Fruit fly (Drosophila melanogaster) S2 (cell line): ENCODE results near the gene Pkg21D.

ENCODE experiments used
- CG8478 ChIP-seq: fragments of >200 bp; optimal IDR thresholded peaks from 2 replicates; lab custom pipeline; 2018
- CTCF ChIP-seq, 2 experiments: fragments of >200 bp; optimal IDR thresholded peaks; 2 replicates each; lab custom pipeline; 2018

Pkg21D gene

DNA sequence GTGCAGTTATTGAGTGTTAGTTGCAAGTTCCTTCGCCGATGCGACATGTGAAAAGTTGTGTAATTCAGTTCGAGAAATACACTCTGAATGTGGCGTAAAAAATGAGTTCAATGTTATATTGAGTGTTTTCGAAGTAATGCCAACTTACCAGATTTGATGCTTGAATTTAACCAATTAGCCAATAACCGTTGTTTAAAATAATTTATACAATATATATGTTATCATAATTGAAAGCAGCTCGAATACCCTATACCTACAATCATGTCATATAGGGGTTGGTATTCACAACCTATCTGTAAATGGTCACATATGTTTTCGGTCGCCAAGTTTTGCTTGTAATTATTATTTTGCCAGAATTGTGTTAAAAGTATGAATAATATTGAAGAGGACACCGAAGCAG lies 19.7 kb upstream of the Pkg21D start, which contains the start of gene Nnf1b:
Nnf1b (plus strand) TSS at position 301 of the 400 bp plus-strand sequence.
- TF ChIP-seq CTCF (optimal IDR thresholded peaks at IDR 0.05; lab: Kevin White, UChicago) = no peak
- TF ChIP-seq CG8478 (lab: Kevin White, UChicago) = no peak

DNA sequence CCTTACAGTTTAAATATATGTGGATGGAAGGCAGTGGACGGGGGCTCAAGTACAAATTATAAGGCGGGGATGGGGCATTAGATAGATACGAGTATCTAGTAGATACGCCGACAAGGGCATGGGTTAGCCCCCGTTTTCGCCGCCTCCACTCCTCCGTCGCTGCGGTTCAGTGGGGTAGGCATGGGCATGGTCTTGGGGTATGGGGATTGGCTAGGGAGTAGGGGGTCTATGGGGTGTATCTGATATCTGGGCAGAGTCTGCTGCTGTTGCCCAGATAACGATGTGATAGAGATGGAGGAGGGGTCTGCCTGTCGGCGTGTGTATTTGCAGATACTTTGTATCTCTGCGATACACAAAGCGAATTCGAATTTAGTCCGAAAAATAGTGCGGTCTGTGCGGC lies 632 bp downstream of the Pkg21D start:
- TF ChIP-seq CTCF (optimal IDR thresholded peaks at IDR 0.05; lab: Kevin White, UChicago) (no peak), CG8478 (lab: Kevin White, UChicago) (no peak)

DNA sequence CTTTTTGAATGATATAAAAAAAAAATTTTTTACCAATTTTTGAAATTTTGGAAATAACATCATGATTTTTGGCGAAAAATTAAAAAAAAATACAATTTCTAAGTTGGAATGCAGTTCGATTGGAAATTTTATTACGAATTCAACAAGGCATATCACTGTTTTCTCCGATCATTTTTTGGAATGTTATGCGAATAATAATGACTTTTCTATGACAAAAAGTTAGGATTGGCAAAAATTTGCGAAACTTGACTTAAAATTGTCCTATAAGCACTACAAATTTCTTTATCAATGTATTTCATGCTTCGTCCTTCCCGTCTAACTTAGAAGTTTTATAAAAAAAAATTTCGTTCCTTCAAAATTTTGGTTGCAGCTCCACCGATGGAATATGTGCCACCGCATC lies 6.6 kb downstream of the Pkg21D start, which contains the start of gene CG3544:
CG3544 (plus strand) TSS at position 301 of the 400 bp plus-strand sequence.
- no peak for TF ChIP-seq CG8478 (lab: Kevin White, UChicago)
- no peak for TF ChIP-seq CTCF (optimal IDR thresholded peaks at IDR 0.05; lab: Kevin White, UChicago)

DNA sequence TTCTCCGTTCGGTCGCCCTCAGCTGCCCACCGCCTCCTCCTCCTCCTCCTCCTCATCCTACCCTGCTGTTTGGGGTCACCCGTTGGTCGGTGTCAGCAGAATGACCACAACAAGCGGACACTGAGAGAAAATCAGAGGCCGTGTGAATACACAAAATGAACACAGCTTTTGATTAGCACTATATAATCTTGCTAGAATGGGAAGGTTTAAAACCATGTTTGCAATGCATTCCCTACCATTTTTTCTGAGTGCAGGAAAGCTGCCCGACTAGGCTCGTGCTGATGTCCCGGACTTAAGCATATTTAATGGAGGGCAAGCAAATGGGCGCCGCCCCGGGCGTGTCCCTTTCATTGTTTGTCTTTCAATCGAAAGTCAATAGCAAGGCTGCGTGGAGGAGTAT lies 9.7 kb downstream of the Pkg21D start:
- no peak for TF ChIP-seq CTCF (optimal IDR thresholded peaks at IDR 0.05; lab: Kevin White, UChicago)
- TF ChIP-seq CG8478 (lab: Kevin White, UChicago) = no peak

DNA sequence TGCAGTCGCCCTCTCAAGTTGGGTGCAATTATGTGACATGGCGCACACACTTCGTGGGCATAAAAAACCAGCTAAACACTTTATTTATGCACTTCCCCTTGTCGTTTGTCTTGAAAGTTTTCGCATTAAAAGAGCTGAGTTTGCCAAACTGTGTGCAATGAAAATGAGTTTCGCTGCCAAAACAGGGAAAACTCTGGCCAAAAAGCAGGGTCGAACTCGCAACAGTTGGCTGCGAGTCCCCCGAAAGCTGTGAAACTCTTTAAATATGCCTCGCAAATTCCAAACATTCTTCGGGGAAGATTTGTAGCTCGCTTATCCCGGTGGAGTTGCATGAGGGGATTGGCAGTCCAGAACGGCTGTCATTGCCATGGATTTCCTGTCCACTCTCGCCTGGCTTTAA lies 10.4 kb downstream of the Pkg21D start, which contains the start of gene Gr21a:
Gr21a (plus strand) TSS at position 301 of the 400 bp plus-strand sequence.
- TF ChIP-seq CG8478 (lab: Kevin White, UChicago) = no peak
- TF ChIP-seq CTCF (optimal IDR thresholded peaks at IDR 0.05; lab: Kevin White, UChicago) = no peak

DNA sequence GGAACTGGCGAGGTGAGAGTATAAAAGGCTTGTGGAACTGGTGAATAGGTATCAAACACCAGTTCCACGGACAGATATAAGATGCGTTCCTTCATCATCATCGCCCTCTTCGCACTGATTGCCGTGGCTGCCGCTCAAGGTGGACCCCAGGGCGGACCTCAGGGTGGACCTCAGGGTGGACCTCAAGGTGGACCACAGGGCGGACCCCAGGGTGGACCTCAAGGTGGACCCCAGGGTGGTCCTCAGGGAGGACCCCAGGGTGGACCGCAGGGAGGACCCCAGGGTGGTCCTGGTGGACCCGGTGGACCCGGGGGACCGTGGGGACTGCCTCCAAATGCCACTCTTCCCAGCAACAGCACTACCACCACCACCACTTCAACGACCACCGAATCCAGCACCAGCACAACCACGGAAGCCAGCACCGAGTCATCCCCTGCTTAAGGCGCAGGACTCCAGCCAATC lies 11.4 kb downstream of the Pkg21D start, which contains the start of gene CG13947:
CG13947 (plus strand) TSS at position 51 of the 462 bp plus-strand sequence.
- TF ChIP-seq CG8478 (lab: Kevin White, UChicago) = no peak
- no peak for TF ChIP-seq CTCF (optimal IDR thresholded peaks at IDR 0.05; lab: Kevin White, UChicago)

DNA sequence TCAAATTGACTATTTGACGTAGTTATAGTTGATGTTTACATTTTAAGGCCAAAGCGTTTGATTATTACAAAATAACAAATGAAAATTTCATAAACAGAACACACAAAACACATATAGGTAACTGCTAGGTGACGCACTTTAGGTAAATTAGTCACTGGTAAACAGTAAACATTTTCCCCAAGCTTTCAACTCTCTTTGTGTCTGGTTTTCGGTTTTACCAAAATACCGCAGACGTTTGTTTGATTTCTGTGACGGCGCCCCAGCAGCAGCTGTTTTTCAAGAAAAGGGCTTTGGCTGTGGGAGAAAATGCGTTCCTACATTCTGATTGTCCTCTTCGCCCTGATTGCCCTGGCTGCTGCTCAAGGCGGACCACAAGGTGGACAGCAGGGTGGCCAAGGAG lies 14.4 kb downstream of the Pkg21D start, which contains the start of gene CG13946:
CG13946 (plus strand) TSS at position 301 of the 400 bp plus-strand sequence.
- TF ChIP-seq CG8478 (lab: Kevin White, UChicago) (no peak), CTCF (optimal IDR thresholded peaks at IDR 0.05; lab: Kevin White, UChicago) (no peak)

DNA sequence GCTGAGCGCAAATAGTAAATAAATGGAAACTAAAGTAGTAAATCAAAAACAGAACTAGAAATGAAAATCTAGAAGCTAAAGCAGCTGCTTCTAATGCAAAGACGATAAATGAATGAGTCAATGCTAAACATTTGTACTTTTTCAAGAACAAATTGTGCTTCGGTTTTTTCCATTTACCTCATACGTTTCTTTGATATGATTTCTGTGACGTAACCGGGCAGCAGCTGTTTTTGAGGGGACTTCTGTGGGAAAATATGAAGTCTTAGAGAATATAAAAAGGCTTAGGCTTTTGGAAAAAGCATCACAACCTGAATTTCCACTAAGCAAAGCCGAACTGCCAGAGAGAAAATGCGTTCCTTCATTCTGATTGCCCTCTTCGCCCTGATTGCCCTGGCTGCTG lies 17.4 kb downstream of the Pkg21D start, which contains the start of gene CG12506:
CG12506 (plus strand) TSS at position 301 of the 400 bp plus-strand sequence.
- no peak for TF ChIP-seq CTCF (optimal IDR thresholded peaks at IDR 0.05; lab: Kevin White, UChicago)
- no peak for TF ChIP-seq CG8478 (lab: Kevin White, UChicago)

DNA sequence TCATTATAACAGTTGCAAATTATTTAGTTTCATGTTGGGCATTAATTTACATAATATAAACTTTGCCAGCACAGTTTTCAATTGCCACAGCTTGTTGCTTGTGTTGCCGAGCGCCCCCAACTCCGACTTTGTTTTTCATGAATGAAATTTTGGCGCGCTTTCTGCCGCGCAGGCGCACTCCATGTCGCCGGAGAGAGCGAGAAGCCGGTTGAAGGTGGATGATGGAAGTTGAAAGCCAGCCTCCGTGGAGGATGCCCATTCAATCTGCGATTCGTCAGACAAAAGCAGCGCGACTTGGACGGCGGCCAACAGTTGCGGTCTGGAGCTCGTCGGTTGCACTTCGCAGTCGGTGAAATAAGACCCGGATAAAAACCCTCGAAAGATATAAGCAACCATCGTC lies 40.3 kb downstream of the Pkg21D start:
- TF ChIP-seq CTCF (optimal IDR thresholded peaks at IDR 0.05; lab: Kevin White, UChicago) (no peak), CG8478 (lab: Kevin White, UChicago) (no peak)

DNA sequence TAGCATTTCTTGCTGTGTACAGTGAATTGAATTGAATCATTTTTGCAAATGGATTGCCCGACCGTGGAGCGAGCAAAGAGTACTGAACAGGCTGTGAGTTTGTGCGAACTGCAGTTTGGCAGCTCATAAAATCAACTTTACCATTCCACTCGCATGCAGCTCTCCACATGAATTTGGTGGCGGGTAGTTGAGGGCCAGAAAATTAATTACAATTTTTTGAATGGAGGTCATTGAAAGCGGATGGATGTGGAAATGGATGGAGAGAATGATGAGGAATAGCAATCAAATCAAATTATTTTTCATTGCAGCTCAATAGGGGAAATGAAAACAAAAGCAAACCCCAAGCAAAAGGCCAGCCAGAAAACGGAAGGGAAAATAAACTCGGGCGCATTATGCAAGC lies 41.0 kb downstream of the Pkg21D start, which contains the start of gene GABA-B-R3:
GABA-B-R3 (plus strand) TSS at position 301 of the 400 bp plus-strand sequence.
- TF ChIP-seq CTCF (optimal IDR thresholded peaks at IDR 0.05; lab: Kevin White, UChicago) = no peak
- TF ChIP-seq CG8478 (lab: Kevin White, UChicago) = no peak

DNA sequence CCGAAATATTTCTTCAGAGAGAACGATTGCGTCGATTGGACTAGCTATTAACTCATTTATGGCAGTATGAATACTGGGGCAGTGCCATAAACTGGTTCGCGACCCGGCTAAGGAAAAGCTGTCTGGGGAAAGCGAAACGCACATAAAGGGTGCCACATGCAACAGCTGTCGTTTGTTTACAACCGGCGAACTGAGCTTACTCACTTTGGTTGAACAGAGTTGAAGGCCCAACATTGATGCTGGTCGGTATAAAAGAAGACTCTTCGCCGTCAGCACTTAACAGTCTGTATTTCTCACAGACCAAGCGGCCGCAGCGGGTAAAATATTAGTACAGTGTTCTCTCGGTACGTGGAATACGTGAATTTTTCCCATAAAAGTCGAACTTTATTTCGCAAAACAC lies 44.8 kb downstream of the Pkg21D start:
- TF ChIP-seq CG8478 (lab: Kevin White, UChicago) (no peak), CTCF (optimal IDR thresholded peaks at IDR 0.05; lab: Kevin White, UChicago) (peak in 1 of 2 experiments; percentile 0)

DNA sequence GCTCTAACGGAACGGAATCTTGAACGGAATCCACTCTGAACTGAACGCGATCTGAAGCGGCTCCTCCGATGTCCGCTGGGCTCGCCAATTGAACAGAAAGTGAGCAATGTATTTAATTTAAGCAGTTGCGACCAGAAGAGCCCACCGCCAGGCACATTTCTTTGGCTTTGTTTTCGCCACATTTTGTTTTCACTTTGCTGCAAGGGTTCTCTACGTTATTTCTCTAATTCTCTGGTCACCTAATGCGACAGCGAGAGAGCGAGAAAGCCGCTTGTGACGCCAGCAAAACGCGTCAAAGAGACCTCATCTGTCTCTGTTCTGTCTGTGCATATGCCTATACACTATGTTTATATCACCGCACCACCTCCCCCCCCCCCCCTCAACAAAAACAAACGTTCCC lies 46.3 kb downstream of the Pkg21D start, which contains the start of gene Eaat2:
Eaat2 (minus strand) TSS at position 101 of the 400 bp plus-strand sequence.
- no peak for TF ChIP-seq CTCF (optimal IDR thresholded peaks at IDR 0.05; lab: Kevin White, UChicago)
- no peak for TF ChIP-seq CG8478 (lab: Kevin White, UChicago)

DNA sequence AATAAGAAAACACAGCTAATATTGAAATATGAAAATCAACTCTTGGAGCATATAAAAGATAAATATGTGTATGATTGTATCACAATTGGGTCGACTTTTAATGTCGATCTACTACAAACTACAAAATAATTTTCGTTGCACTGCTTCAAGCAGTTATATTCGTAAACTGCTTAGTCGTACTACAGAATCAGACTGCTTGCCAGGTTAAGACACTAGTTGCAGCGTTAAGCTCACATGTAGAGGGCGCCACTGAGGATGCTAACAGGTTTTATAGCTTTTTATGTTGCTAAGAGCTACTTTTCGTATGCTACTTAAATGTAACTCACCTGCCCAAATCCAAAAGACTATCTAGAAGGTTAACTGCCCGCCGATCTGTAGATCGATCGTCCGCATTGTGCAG lies 50.6 kb downstream of the Pkg21D start:
- TF ChIP-seq CG8478 (lab: Kevin White, UChicago) (no peak), CTCF (optimal IDR thresholded peaks at IDR 0.05; lab: Kevin White, UChicago) (peak; percentile 96 to 98)
